Worm (Caenorhabditis elegans): ENCODE data around the gene arp-11.

Gene arp-11

ce11 chrIV:7877781-7878180 is 24.3 kb downstream of the arp-11 start, which contains the start of gene kin-26:
Gene kin-26 (minus strand): TSS chrIV:7877881.
- no peak for TF ChIP-seq madf-8 (GFP tag; conservative IDR thresholded peaks at IDR 0.05)
- no peak for TF ChIP-seq hlh-12 (tag; optimal IDR thresholded peaks at IDR 0.05)
- no peak for TF ChIP-seq nhr-27 (tag; optimal IDR thresholded peaks at IDR 0.05)
- no peak for TF ChIP-seq cebp-2 (GFP tag; IDR thresholded peaks at IDR 0.05)
- no peak for TF ChIP-seq lin-26 (GFP tag; IDR thresholded peaks at IDR 0.05)
- no peak for TF ChIP-seq Y67H2A.10 (GFP tag; conservative IDR thresholded peaks at IDR 0.05)

ce11 chrIV:7877255-7877654 is 24.8 kb downstream of the arp-11 start:
- TF ChIP-seq rpc-1 (optimal IDR thresholded peaks at IDR 0.05) (no peak), rpc-1 (tag; optimal IDR thresholded peaks at IDR 0.05) (no peak), zfh-2 (GFP tag; conservative IDR thresholded peaks at IDR 0.05) (no peak), nfya-2 (GFP tag; IDR thresholded peaks at IDR 0.05) (no peak), madf-3 (GFP tag; IDR thresholded peaks at IDR 0.05) (no peak), dpl-1 (GFP tag; optimal IDR thresholded peaks at IDR 0.05) (no peak), F55B11.4 (tag; optimal IDR thresholded peaks at IDR 0.05; ENCODE audit: borderline replicate concordance, insufficient read depth) (no peak), mes-4 (tag; optimal IDR thresholded peaks at IDR 0.05) (no peak), snpc-3.4 (tag; optimal IDR thresholded peaks at IDR 0.05) (no peak), F39B2.1 (GFP tag; IDR thresholded peaks at IDR 0.05) (no peak), tbx-9 (tag; optimal IDR thresholded peaks at IDR 0.05; ENCODE audit: borderline replicate concordance) (no peak), zim-3 (tag; optimal IDR thresholded peaks at IDR 0.05) (no peak), ztf-28 (GFP tag; IDR thresholded peaks at IDR 0.05) (no peak), Y67H2A.10 (GFP tag; conservative IDR thresholded peaks at IDR 0.05) (no peak), hmg-20 (GFP tag; IDR thresholded peaks at IDR 0.05) (no peak), ztf-3 (GFP tag; optimal IDR thresholded peaks at IDR 0.05) (no peak), chd-7 (tag; optimal IDR thresholded peaks at IDR 0.05) (no peak)

DNA sequence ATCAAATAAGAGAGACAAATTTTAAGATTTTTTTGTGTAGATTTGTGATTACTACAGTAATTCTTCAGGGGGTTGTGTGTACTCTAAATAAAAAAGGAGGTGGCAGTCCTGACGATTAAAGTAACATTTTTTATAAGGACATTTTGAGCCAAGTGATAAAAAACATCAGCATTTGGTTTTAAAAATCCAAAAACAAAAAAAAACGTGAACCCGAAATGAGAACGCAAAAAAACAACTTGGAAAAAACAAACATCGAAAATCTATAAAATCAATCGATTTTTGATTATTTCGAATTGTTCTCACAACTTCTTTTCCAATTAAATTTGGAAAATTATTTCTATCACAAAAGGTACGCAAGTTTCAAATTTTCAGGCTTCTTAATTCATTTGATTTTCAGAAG is 31.6 kb downstream of the arp-11 start, which contains the start of gene T06C10.3:
T06C10.3 (plus strand) TSS at position 301 of the 400 bp plus-strand sequence.
- TF ChIP-seq mcd-1 (GFP tag; IDR thresholded peaks at IDR 0.05) (no peak), ztf-25 (GFP tag; IDR thresholded peaks at IDR 0.05) (no peak), efl-1 (GFP tag; optimal IDR thresholded peaks at IDR 0.05) (no peak), ZK185.1 (tag; optimal IDR thresholded peaks at IDR 0.05; ENCODE audit: poor library complexity, severe bottlenecking) (no peak), lsl-1 (GFP tag; optimal IDR thresholded peaks at IDR 0.05) (no peak), attf-5 (GFP tag; optimal IDR thresholded peaks at IDR 0.05) (no peak), F37B4.10 (GFP tag; IDR thresholded peaks at IDR 0.05) (no peak), egl-18 (GFP tag; IDR thresholded peaks at IDR 0.05) (no peak), lin-54 (GFP tag; optimal IDR thresholded peaks at IDR 0.05) (no peak), pha-4 (tag; optimal IDR thresholded peaks at IDR 0.05) (no peak), F57A8.1 (GFP tag; optimal IDR thresholded peaks at IDR 0.05) (no peak), F57C9.4 (tag; optimal IDR thresholded peaks at IDR 0.05) (no peak), ceh-58 (GFP tag; IDR thresholded peaks at IDR 0.05) (no peak), cebp-2 (GFP tag; IDR thresholded peaks at IDR 0.05) (no peak), aptf-2 (GFP tag; conservative IDR thresholded peaks at IDR 0.05) (no peak), dpff-1 (tag; optimal IDR thresholded peaks at IDR 0.05) (no peak), nhr-80 (tag; optimal IDR thresholded peaks at IDR 0.05) (no peak), unc-130 (GFP tag; optimal IDR thresholded peaks at IDR 0.05) (no peak), madf-6 (GFP tag; IDR thresholded peaks at IDR 0.05) (no peak), nfya-2 (GFP tag; IDR thresholded peaks at IDR 0.05) (no peak)
